Fruit fly (Drosophila melanogaster) whole organism, embryonic: ENCODE results near the gene wb.

Source experiments
- Ada2b ChIP-seq: fragments of 200-800 bp; sonication (Bioruptor generic); IDR thresholded peaks from 2 replicates; pipeline ENCODE4 v1.3.6; 2022; ENCODE audit warnings: missing biosample characterization, missing genetic modification characterization
- Aef1 ChIP-seq: fragments of 200-800 bp; sonication (Bioruptor generic); IDR thresholded peaks from 3 replicates; pipeline ENCODE4 v1.3.6; 2022; ENCODE audit warnings: missing biosample characterization, missing genetic modification characterization
- CG10267 ChIP-seq: fragments of 200-800 bp; sonication (Bioruptor generic); optimal IDR thresholded peaks from 2 replicates; lab custom pipeline; 2018; ENCODE audit warnings: missing biosample characterization, mild to moderate bottlenecking, missing genetic modification characterization, moderate library complexity
- CG10321 ChIP-seq: fragments of 200-800 bp; sonication (Bioruptor generic); IDR thresholded peaks from 2 replicates; pipeline ENCODE4 v1.3.6; 2022; ENCODE audit warnings: missing biosample characterization, missing genetic modification characterization
- CG11695 ChIP-seq: fragments of 200-800 bp; sonication (Bioruptor generic); IDR thresholded peaks from 3 replicates; pipeline ENCODE4 v1.3.6; 2022; ENCODE audit warnings: missing biosample characterization, missing genetic modification characterization
- CG13424 ChIP-seq: fragments of 200-800 bp; sonication (Bioruptor generic); optimal IDR thresholded peaks from 2 replicates; lab custom pipeline; 2019; ENCODE audit warnings: missing biosample characterization, mild to moderate bottlenecking, missing genetic modification characterization, moderate library complexity
- CG14441 ChIP-seq: fragments of 200-800 bp; sonication (Bioruptor generic); IDR thresholded peaks from 2 replicates; pipeline ENCODE4 v1.3.6; 2022; ENCODE audit warnings: missing biosample characterization, missing genetic modification characterization
- CG18599 ChIP-seq: fragments of 200-800 bp; sonication (Bioruptor generic); optimal IDR thresholded peaks from 3 replicates; lab custom pipeline; 2017; ENCODE audit warnings: missing biosample characterization, missing genetic modification characterization, mild to moderate bottlenecking, moderate library complexity, missing genetic modification reagents
- CG18764 ChIP-seq: fragments of 200-800 bp; sonication (Bioruptor generic); optimal IDR thresholded peaks from 3 replicates; lab custom pipeline; 2016; ENCODE audit warnings: missing biosample characterization, missing genetic modification characterization
- CG34376 ChIP-seq: fragments of 200-800 bp; sonication (Bioruptor generic); optimal IDR thresholded peaks from 2 replicates; lab custom pipeline; 2018; ENCODE audit warnings: missing biosample characterization, mild to moderate bottlenecking, missing genetic modification characterization
- CG4424 ChIP-seq: fragments of 200-800 bp; sonication (Bioruptor generic); optimal IDR thresholded peaks from 3 replicates; lab custom pipeline; 2016; ENCODE audit warnings: missing biosample characterization, missing genetic modification characterization
- CG4854 ChIP-seq: fragments of 200-800 bp; sonication (Bioruptor generic); optimal IDR thresholded peaks from 2 replicates; lab custom pipeline; 2016; ENCODE audit warnings: missing biosample characterization, missing genetic modification characterization, inconsistent platforms
- CG6813 ChIP-seq: fragments of 200-800 bp; sonication (Bioruptor generic); optimal IDR thresholded peaks from 2 replicates; lab custom pipeline; 2017; ENCODE audit warnings: missing biosample characterization, missing genetic modification characterization, mild to moderate bottlenecking, moderate library complexity, missing genetic modification reagents
- CG7839 ChIP-seq: fragments of 200-800 bp; sonication (Bioruptor generic); optimal IDR thresholded peaks from 3 replicates; lab custom pipeline; 2018; ENCODE audit warnings: missing biosample characterization, mild to moderate bottlenecking, missing genetic modification characterization, moderate library complexity
- CG8281 ChIP-seq: fragments of 200-800 bp; sonication (Bioruptor generic); optimal IDR thresholded peaks from 2 replicates; lab custom pipeline; 2018; ENCODE audit warnings: missing biosample characterization, mild to moderate bottlenecking, missing genetic modification characterization, moderate library complexity
- CG8290 ChIP-seq, 3 experiments: fragments of 200-800 bp; sonication (Bioruptor generic); optimal IDR thresholded peaks; 2 replicates each; lab custom pipeline; 2016 to 2019; ENCODE audit warnings: missing biosample characterization in 3 of 3, missing genetic modification characterization in 3 of 3, mild to moderate bottlenecking in 2 of 3, moderate library complexity in 1 of 3
- CG8924 ChIP-seq: fragments of 200-800 bp; optimal IDR thresholded peaks from 3 replicates; lab custom pipeline; 2019; ENCODE audit warnings: missing biosample characterization, mild to moderate bottlenecking, missing genetic modification characterization, moderate library complexity
- D19B ChIP-seq: fragments of 200-800 bp; sonication (Bioruptor generic); optimal IDR thresholded peaks from 2 replicates; lab custom pipeline; 2017; ENCODE audit warnings: missing biosample characterization, mild to moderate bottlenecking, missing genetic modification characterization
- Doc3 ChIP-seq: fragments of 200-800 bp; sonication (Bioruptor generic); IDR thresholded peaks from 3 replicates; pipeline ENCODE4 v1.3.6; 2022; ENCODE audit warnings: missing biosample characterization, missing genetic modification characterization; ENCODE audit not compliant: partially characterized antibody
- E2f1 ChIP-seq: fragments of 200-800 bp; sonication (Bioruptor generic); IDR thresholded peaks from 2 replicates; pipeline ENCODE4 v1.3.6; 2022; ENCODE audit warnings: missing biosample characterization, missing genetic modification characterization
- Fer1 ChIP-seq: fragments of 200-800 bp; sonication (Bioruptor generic); optimal IDR thresholded peaks from 2 replicates; lab custom pipeline; 2017; ENCODE audit warnings: missing biosample characterization, mild to moderate bottlenecking, missing genetic modification characterization
- HLH3B ChIP-seq: fragments of 200-800 bp; sonication (Bioruptor generic); IDR thresholded peaks from 2 replicates; pipeline ENCODE4 v1.3.6; 2022; ENCODE audit warnings: missing biosample characterization, missing genetic modification characterization
- Hey ChIP-seq: fragments of 200-800 bp; sonication (Bioruptor generic); optimal IDR thresholded peaks from 3 replicates; lab custom pipeline; 2018; ENCODE audit warnings: missing biosample characterization, mild to moderate bottlenecking, missing genetic modification characterization
- Hr39 ChIP-seq: fragments of >200 bp; optimal IDR thresholded peaks from 2 replicates; lab custom pipeline; 2017
- Hr51 ChIP-seq, 2 experiments: fragments of 200-800 bp; sonication (Bioruptor generic); optimal IDR thresholded peaks; 2 replicates in 1 of 2; 3 replicates in 1 of 2; lab custom pipeline; 2016 to 2018; ENCODE audit warnings: missing biosample characterization in 2 of 2, missing genetic modification characterization in 2 of 2, mild to moderate bottlenecking in 1 of 2, moderate library complexity in 1 of 2
- Lhr ChIP-seq: fragments of 200-800 bp; sonication (Bioruptor generic); optimal IDR thresholded peaks from 3 replicates; lab custom pipeline; 2017; ENCODE audit warnings: mild to moderate bottlenecking, missing biosample characterization, missing genetic modification reagents, missing genetic modification characterization
- Meics ChIP-seq: fragments of 200-800 bp; sonication (Bioruptor generic); optimal IDR thresholded peaks from 2 replicates; lab custom pipeline; 2017; ENCODE audit warnings: missing biosample characterization, mild to moderate bottlenecking, missing genetic modification characterization
- Mrtf ChIP-seq: fragments of 200-800 bp; sonication (Bioruptor generic); IDR thresholded peaks from 3 replicates; pipeline ENCODE4 v1.3.6; 2022; ENCODE audit warnings: missing biosample characterization, missing genetic modification characterization
- NC2β ChIP-seq: fragments of 200-800 bp; sonication (Bioruptor generic); optimal IDR thresholded peaks from 2 replicates; lab custom pipeline; 2016; ENCODE audit warnings: missing biosample characterization, missing genetic modification characterization
- Sry-β ChIP-seq: fragments of 200-800 bp; sonication (Bioruptor generic); optimal IDR thresholded peaks from 2 replicates; lab custom pipeline; 2018; ENCODE audit warnings: missing biosample characterization, mild to moderate bottlenecking, missing genetic modification characterization, moderate library complexity
- ac ChIP-seq: fragments of 200-800 bp; sonication (Bioruptor generic); optimal IDR thresholded peaks from 3 replicates; lab custom pipeline; 2017; ENCODE audit warnings: missing biosample characterization, mild to moderate bottlenecking, missing genetic modification characterization
- ara ChIP-seq: fragments of 200-800 bp; sonication (Bioruptor generic); IDR thresholded peaks from 2 replicates; pipeline ENCODE4 v1.3.6; 2022; ENCODE audit warnings: missing biosample characterization, missing genetic modification characterization
- cg ChIP-seq: fragments of 200-800 bp; sonication (Bioruptor generic); optimal IDR thresholded peaks from 3 replicates; lab custom pipeline; 2019; ENCODE audit warnings: missing biosample characterization, mild to moderate bottlenecking, missing genetic modification characterization, moderate library complexity
- chm ChIP-seq: fragments of 200-800 bp; sonication (Bioruptor generic); IDR thresholded peaks from 2 replicates; pipeline ENCODE4 v1.3.6; 2022; ENCODE audit warnings: missing biosample characterization, missing genetic modification characterization
- ewg ChIP-seq: fragments of 200-800 bp; sonication (Bioruptor generic); optimal IDR thresholded peaks from 3 replicates; lab custom pipeline; 2017; ENCODE audit warnings: mild to moderate bottlenecking, missing biosample characterization, missing genetic modification reagents, missing genetic modification characterization
- grn ChIP-seq: fragments of 200-800 bp; sonication (Bioruptor generic); optimal IDR thresholded peaks from 3 replicates; lab custom pipeline; 2017; ENCODE audit warnings: missing biosample characterization, missing genetic modification characterization
- gro ChIP-seq: fragments of 200-800 bp; sonication (Bioruptor generic); optimal IDR thresholded peaks from 2 replicates; lab custom pipeline; 2016; ENCODE audit warnings: missing biosample characterization, missing genetic modification characterization
- hkb ChIP-seq, 2 experiments: fragments of 200-800 bp in 1 of 2; fragments of >200 bp in 1 of 2; sonication (Bioruptor generic) in 1 of 2; IDR thresholded peaks in 1 of 2; optimal IDR thresholded peaks in 1 of 2; 2 replicates each; pipeline versions ENCODE4 v1.3.6 to Lab custom; 2017 to 2022; ENCODE audit warnings: missing biosample characterization in 1 of 2, missing genetic modification characterization in 1 of 2
- inv ChIP-seq: fragments of 200-800 bp; sonication (Bioruptor generic); IDR thresholded peaks from 2 replicates; pipeline ENCODE4 v1.3.6; 2022; ENCODE audit warnings: missing biosample characterization, missing genetic modification characterization; ENCODE audit not compliant: partially characterized antibody
- ken ChIP-seq: fragments of 200-800 bp; sonication (Bioruptor generic); IDR thresholded peaks from 3 replicates; pipeline ENCODE4 v1.3.6; 2022; ENCODE audit warnings: missing biosample characterization, missing genetic modification characterization
- pan ChIP-seq, 4 experiments: fragments of >200 bp in 3 of 4; fragments of 200-800 bp in 1 of 4; sonication (Bioruptor generic) in 1 of 4; optimal IDR thresholded peaks in 3 of 4; IDR thresholded peaks in 1 of 4; 2 replicates each; pipeline versions ENCODE4 v1.3.6 to Lab custom; 2017 to 2022; ENCODE audit warnings: missing biosample characterization in 2 of 4, missing genetic modification characterization in 2 of 4, mixed read lengths in 1 of 4
- pros ChIP-seq: fragments of 200-800 bp; sonication (Bioruptor generic); optimal IDR thresholded peaks from 3 replicates; lab custom pipeline; 2019; ENCODE audit warnings: missing biosample characterization, mild to moderate bottlenecking, missing genetic modification characterization, moderate library complexity
- sim ChIP-seq: fragments of 200-800 bp; sonication (Bioruptor generic); IDR thresholded peaks from 2 replicates; pipeline ENCODE4 v1.3.6; 2022; ENCODE audit warnings: missing biosample characterization, missing genetic modification characterization
- tgo ChIP-seq: fragments of 200-800 bp; sonication (Bioruptor generic); IDR thresholded peaks from 3 replicates; pipeline ENCODE4 v1.3.6; 2022; ENCODE audit warnings: missing biosample characterization, missing genetic modification characterization
- tio ChIP-seq: fragments of 200-800 bp; sonication (Bioruptor generic); optimal IDR thresholded peaks from 2 replicates; lab custom pipeline; 2017; ENCODE audit warnings: missing biosample characterization, missing genetic modification characterization, inconsistent platforms
- unpg ChIP-seq: fragments of 200-800 bp; sonication (Bioruptor generic); optimal IDR thresholded peaks from 3 replicates; lab custom pipeline; 2018; ENCODE audit warnings: missing biosample characterization, mild to moderate bottlenecking, missing genetic modification characterization, moderate library complexity
- vvl ChIP-seq: fragments of 200-800 bp; sonication (Bioruptor generic); IDR thresholded peaks from 2 replicates; pipeline ENCODE4 v1.3.6; 2022; ENCODE audit warnings: missing biosample characterization, missing genetic modification characterization

wb gene

DNA sequence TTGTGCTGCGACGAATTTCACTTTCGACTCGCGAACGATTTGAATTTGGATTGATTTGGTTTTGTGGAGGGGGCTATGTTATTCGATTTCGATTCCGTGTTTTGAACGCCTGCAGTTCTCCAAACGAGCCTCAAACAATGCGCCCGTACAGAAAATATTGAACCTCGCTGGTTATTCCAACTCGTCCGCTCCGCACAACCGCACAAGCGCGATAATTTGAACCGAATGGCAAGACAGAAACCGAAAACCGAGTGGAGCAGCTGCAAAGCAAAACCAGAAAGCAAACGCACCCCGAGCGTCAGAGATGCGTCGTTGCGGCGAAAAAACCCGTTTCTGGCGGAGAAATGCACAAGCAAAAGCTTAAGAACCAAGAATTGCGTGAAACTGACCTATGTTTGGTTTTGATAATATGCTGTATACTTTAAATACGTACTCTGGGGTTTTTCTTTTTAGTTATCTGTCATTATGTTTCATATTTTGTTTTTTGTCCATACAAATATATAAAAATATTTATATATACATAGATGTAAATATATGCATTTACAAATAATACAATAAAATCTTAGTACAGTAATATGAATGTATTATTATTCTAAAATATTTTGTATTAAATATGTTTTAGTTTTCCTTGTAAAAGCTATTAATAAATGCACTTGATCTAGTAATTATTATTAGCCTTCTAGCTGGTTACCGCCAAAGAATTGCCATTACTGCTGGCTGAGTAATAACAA is 28.8 kb upstream of the wb start, which contains the start of gene Dyrk2 (continued):
- TF ChIP-seq ac (GFP tag; lab: Kevin White, UChicago) (peak; percentile 63), CG6813 (GFP tag; lab: Kevin White, UChicago) (peak; percentile 9), pros (GFP tag; lab: Kevin White, UChicago) (peak; percentile 4), CG4424 (GFP tag; lab: Kevin White, UChicago) (peak; percentile 24), vvl (GFP tag; lab: Robert Waterston, UW) (peak; percentile 75), grn (GFP tag; lab: Kevin White, UChicago) (no peak), CG4854 (GFP tag; lab: Kevin White, UChicago) (no peak), pan (optimal IDR thresholded peaks at IDR 0.05; lab: Kevin White, UChicago) (no peak), pan (GFP tag; optimal IDR thresholded peaks at IDR 0.05 in 1 of 2, IDR thresholded peaks at IDR 0.05 in 1 of 2) (peak in 1 of 2 experiments; percentile 43), tgo (GFP tag; lab: Robert Waterston, UW) (peak; percentile 19; the same call in 1 of the 3 replicates), CG13424 (tag; lab: Kevin White, UChicago) (peak; percentile 54), ewg (peak; percentile 22), CG11695 (0 out of 3 replicates have a peak, but pooled peaks have one; percentile 30), ken (GFP tag; lab: Robert Waterston, UW) (peak; percentile 69; the same call in 1 of the 3 replicates), Hey (tag; lab: Kevin White, UChicago) (no peak), E2f1 (GFP tag; lab: Robert Waterston, UW) (peak; percentile 30; the same call in 1 of the 2 replicates), Fer1 (GFP tag; lab: Kevin White, UChicago) (peak; percentile 59), gro (peak; percentile 73), hkb (optimal IDR thresholded peaks at IDR 0.05; lab: Kevin White, UChicago) (no peak), hkb (GFP tag; IDR thresholded peaks at IDR 0.05; lab: Robert Waterston, UW) (peak; percentile 69), CG8924 (peak; percentile 52), Mrtf (GFP tag; lab: Robert Waterston, UW) (no peak), D19B (GFP tag; lab: Kevin White, UChicago) (peak; percentile 26), Doc3 (GFP tag; lab: Robert Waterston, UW) (no peak), CG34376 (GFP tag; lab: Kevin White, UChicago) (peak; percentile 11), cg (GFP tag; lab: Kevin White, UChicago) (no peak), Ada2b (GFP tag; lab: Robert Waterston, UW) (no peak), tio (GFP tag; lab: Kevin White, UChicago) (peak; percentile 17), HLH3B (GFP tag; lab: Robert Waterston, UW) (peak; percentile 35; the same call in 1 of the 2 replicates), chm (GFP tag; lab: Robert Waterston, UW) (peak; percentile 94), Lhr (GFP tag; lab: Kevin White, UChicago) (no peak), sim (GFP tag; lab: Robert Waterston, UW) (no peak), Aef1 (GFP tag; lab: Robert Waterston, UW) (no peak), ara (GFP tag; lab: Robert Waterston, UW) (peak; percentile 46; the same call in 1 of the 2 replicates), CG10267 (tag; lab: Kevin White, UChicago) (peak; percentile 26), CG8290 (GFP tag; optimal IDR thresholded peaks at IDR 0.05; lab: Kevin White, UChicago) (no peak), CG8290 (tag; optimal IDR thresholded peaks at IDR 0.05; lab: Kevin White, UChicago) (peak in 1 of 2 experiments; percentile 77), Sry-β (GFP tag; lab: Kevin White, UChicago) (peak; percentile 99), CG8281 (tag; lab: Kevin White, UChicago) (peak; percentile 15), CG18764 (GFP tag; lab: Kevin White, UChicago) (no peak), CG18599 (GFP tag; lab: Kevin White, UChicago) (peak; percentile 44), Hr39 (lab: Kevin White, UChicago) (no peak), Meics (GFP tag; lab: Kevin White, UChicago) (peak; percentile 65), CG10321 (GFP tag; lab: Robert Waterston, UW) (no peak; the same call in 1 of the 2 replicates), NC2β (GFP tag; lab: Kevin White, UChicago) (peak; percentile 40), CG14441 (GFP tag; lab: Robert Waterston, UW) (peak; percentile 54; the same call in 1 of the 2 replicates), CG7839 (tag; lab: Kevin White, UChicago) (peak; percentile 48), unpg (peak; percentile 14), inv (GFP tag; lab: Robert Waterston, UW) (no peak; the same call in 1 of the 2 replicates), Hr51 (GFP tag; optimal IDR thresholded peaks at IDR 0.05; lab: Kevin White, UChicago) (peak in 1 of 2 experiments; percentile 40)
